Worm (Caenorhabditis elegans): ENCODE results near the gene sinh-1.

The sinh-1 gene

ce11 chrII:12278602-12279001 is 50.5 kb downstream of the sinh-1 start:
- TF ChIP-seq mbf-1 (tag; optimal IDR thresholded peaks at IDR 0.05) (no peak), peb-1 (tag; optimal IDR thresholded peaks at IDR 0.05) (no peak), nhr-11 (tag; optimal IDR thresholded peaks at IDR 0.05) (no peak), lin-13 (GFP tag; optimal IDR thresholded peaks at IDR 0.05) (no peak), sma-9 (GFP tag; optimal IDR thresholded peaks at IDR 0.05) (no peak), sma-9 (tag; optimal IDR thresholded peaks at IDR 0.05) (no peak), ztf-11 (tag; optimal IDR thresholded peaks at IDR 0.05) (no peak), fos-1 (tag; optimal IDR thresholded peaks at IDR 0.05) (no peak), skn-1 (tag; optimal IDR thresholded peaks at IDR 0.05) (no peak), ztf-1 (GFP tag; conservative IDR thresholded peaks at IDR 0.05) (no peak), ama-1 (optimal IDR thresholded peaks at IDR 0.05) (no peak), R02D3.7 (tag; optimal IDR thresholded peaks at IDR 0.05) (no peak), nhr-23 (tag; optimal IDR thresholded peaks at IDR 0.05) (no peak)

DNA sequence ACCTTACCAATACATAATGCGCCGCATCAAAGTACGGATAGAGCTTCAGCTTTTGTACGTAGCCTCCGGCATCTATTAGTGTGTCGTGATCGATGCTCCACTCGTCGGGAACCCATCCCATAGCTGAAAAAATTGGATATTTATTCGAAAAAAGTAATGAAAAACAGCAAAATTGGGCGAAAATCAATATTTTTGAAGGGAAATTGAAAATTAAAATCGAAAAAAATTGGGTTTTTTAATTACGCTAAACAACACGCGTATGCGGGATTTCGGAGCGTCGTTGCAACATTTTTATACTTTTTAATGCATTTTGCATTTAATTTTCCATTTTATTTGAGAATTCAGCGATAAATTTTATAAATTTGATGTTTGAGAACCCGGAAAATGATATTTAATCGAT is 51.2 kb downstream of the sinh-1 start, which contains the start of the genes tric-1B.2 and Y57A10A.29:
Gene tric-1B.2, minus strand, starts transcription at position 129 of the 400 bp plus-strand sequence.
Gene Y57A10A.29, plus strand, starts transcription at position 303 of the 400 bp plus-strand sequence.
- TF ChIP-seq mbf-1 (tag; optimal IDR thresholded peaks at IDR 0.05) (no peak), zag-1 (tag; optimal IDR thresholded peaks at IDR 0.05) (no peak), mab-5 (tag; optimal IDR thresholded peaks at IDR 0.05) (no peak), ceh-82 (tag; optimal IDR thresholded peaks at IDR 0.05) (no peak), ama-1 (optimal IDR thresholded peaks at IDR 0.05) (no peak), lsy-2 (tag; optimal IDR thresholded peaks at IDR 0.05) (peak in 1 of 2 experiments; percentile 10), nhr-237 (tag; optimal IDR thresholded peaks at IDR 0.05) (no peak), nhr-23 (tag; optimal IDR thresholded peaks at IDR 0.05) (no peak), C34F6.9 (tag; optimal IDR thresholded peaks at IDR 0.05) (peak; percentile 21), nhr-11 (tag; optimal IDR thresholded peaks at IDR 0.05) (no peak), gmeb-1 (tag; optimal IDR thresholded peaks at IDR 0.05) (no peak), nhr-77 (tag; optimal IDR thresholded peaks at IDR 0.05) (no peak), unc-55 (GFP tag; optimal IDR thresholded peaks at IDR 0.05) (peak; percentile 28), ztf-1 (GFP tag; conservative IDR thresholded peaks at IDR 0.05) (no peak), ztf-11 (tag; optimal IDR thresholded peaks at IDR 0.05) (no peak)

DNA sequence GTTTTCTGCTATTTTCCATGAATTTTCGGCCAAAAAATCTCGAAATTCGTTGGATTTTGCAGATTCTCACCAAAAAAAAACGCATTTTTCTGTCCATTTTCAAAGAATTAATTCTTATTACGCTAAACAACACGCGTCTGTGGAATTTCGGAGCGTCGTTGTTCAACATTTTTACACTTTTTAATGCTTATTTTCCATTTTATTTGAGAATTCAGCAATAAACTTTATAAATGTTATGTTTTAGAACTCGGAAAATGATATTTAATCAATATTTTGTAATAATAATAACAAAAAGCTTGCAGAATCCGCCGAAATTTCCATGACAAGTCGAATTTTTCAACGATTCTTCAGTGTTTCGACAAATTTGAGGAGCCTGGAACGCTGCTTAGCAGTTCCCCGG is 52.3 kb downstream of the sinh-1 start, which contains the start of gene ife-5:
Gene ife-5, plus strand, starts transcription at position 301 of the 400 bp plus-strand sequence.
- TF ChIP-seq dmd-4 (tag; optimal IDR thresholded peaks at IDR 0.05) (no peak), Y55F3AM.14 (GFP tag; optimal IDR thresholded peaks at IDR 0.05) (no peak), elt-1 (tag; optimal IDR thresholded peaks at IDR 0.05) (no peak), mab-5 (tag; optimal IDR thresholded peaks at IDR 0.05) (no peak), skn-1 (tag; optimal IDR thresholded peaks at IDR 0.05) (no peak), crh-2 (tag; optimal IDR thresholded peaks at IDR 0.05) (no peak), lin-11 (tag; optimal IDR thresholded peaks at IDR 0.05) (no peak), ztf-4 (tag; optimal IDR thresholded peaks at IDR 0.05) (no peak), unc-55 (GFP tag; optimal IDR thresholded peaks at IDR 0.05) (no peak), lin-13 (GFP tag; optimal IDR thresholded peaks at IDR 0.05) (no peak), nhr-237 (tag; optimal IDR thresholded peaks at IDR 0.05) (no peak), nhr-10 (tag; optimal IDR thresholded peaks at IDR 0.05) (no peak), ztf-1 (GFP tag; conservative IDR thresholded peaks at IDR 0.05) (no peak), ZK546.5 (tag; optimal IDR thresholded peaks at IDR 0.05) (no peak), sma-9 (GFP tag; optimal IDR thresholded peaks at IDR 0.05) (no peak), sma-9 (tag; optimal IDR thresholded peaks at IDR 0.05) (no peak), nhr-12 (tag; optimal IDR thresholded peaks at IDR 0.05) (no peak), nhr-21 (tag; optimal IDR thresholded peaks at IDR 0.05) (no peak), ama-1 (optimal IDR thresholded peaks at IDR 0.05) (no peak), ceh-16 (tag; optimal IDR thresholded peaks at IDR 0.05) (no peak), unc-39 (tag; optimal IDR thresholded peaks at IDR 0.05) (no peak)

DNA sequence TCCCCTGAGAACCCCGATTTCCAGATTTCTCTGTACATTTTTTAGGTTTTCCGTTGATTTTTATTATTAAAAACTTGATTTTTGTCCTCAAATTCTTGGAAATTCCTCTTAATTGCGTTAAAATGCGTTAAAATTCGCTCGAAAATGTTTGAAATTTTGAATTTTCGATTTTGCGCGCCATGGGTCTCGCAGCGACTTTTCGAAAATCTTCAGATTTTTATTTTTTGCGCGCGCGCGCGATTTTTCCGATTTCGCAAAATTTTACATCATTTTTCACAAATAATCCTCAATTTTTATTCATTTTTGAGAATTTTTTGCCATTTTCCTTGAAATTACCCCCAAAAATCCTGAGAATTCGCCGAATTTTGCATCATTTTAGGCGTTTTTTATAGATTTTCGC is 55.9 kb downstream of the sinh-1 start:
- TF ChIP-seq C34F6.9 (tag; optimal IDR thresholded peaks at IDR 0.05) (no peak), aly-2 (tag; optimal IDR thresholded peaks at IDR 0.05) (no peak), nhr-6 (tag; optimal IDR thresholded peaks at IDR 0.05) (no peak), skn-1 (tag; optimal IDR thresholded peaks at IDR 0.05) (no peak), nhr-77 (tag; optimal IDR thresholded peaks at IDR 0.05) (no peak), sma-9 (GFP tag; optimal IDR thresholded peaks at IDR 0.05) (no peak), sma-9 (tag; optimal IDR thresholded peaks at IDR 0.05) (no peak), lin-39 (tag; optimal IDR thresholded peaks at IDR 0.05) (no peak), ceh-82 (tag; optimal IDR thresholded peaks at IDR 0.05) (no peak), R02D3.7 (tag; optimal IDR thresholded peaks at IDR 0.05) (no peak), nhr-129 (tag; optimal IDR thresholded peaks at IDR 0.05) (no peak), crh-2 (tag; optimal IDR thresholded peaks at IDR 0.05) (no peak), dmd-4 (tag; optimal IDR thresholded peaks at IDR 0.05) (no peak), elt-1 (tag; optimal IDR thresholded peaks at IDR 0.05) (no peak), alr-1 (tag; optimal IDR thresholded peaks at IDR 0.05) (no peak), ztf-4 (tag; optimal IDR thresholded peaks at IDR 0.05) (no peak), ZK546.5 (tag; optimal IDR thresholded peaks at IDR 0.05) (no peak), sem-4 (tag; optimal IDR thresholded peaks at IDR 0.05) (no peak), sma-3 (GFP tag; optimal IDR thresholded peaks at IDR 0.05) (no peak), lin-13 (GFP tag; optimal IDR thresholded peaks at IDR 0.05) (no peak), nhr-25 (tag; optimal IDR thresholded peaks at IDR 0.05) (no peak)
